Fruit fly (Drosophila melanogaster): ENCODE measurements around the gene CG17141.

DNA sequence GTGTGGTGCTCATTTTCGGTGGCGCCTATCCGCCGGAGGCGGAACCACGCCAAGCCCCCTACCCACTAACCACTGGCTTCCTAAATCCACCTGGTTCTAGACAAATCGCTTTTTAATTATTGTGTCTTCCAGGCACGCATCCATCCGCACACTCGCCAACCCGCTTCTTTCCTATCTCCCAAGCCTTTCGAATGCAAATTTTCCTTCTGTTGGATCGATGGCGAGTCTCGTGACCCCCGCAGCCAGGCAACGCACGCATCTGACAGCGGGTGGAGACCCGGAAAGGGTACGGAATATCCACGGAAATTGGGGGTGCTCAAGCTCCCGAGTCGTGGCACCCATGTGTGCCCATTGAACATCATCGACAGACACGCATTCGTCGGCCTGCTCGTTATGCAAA, 40.2 kb downstream of the CG17141 start, which contains the start of gene CG13842:
- no peak for TF ChIP-seq stc (GFP tag; IDR thresholded peaks at IDR 0.05)
- no peak for TF ChIP-seq Hmx (GFP tag; optimal IDR thresholded peaks at IDR 0.05)
- TF ChIP-seq Hsf (GFP tag; optimal IDR thresholded peaks at IDR 0.05) = no peak
- no peak for TF ChIP-seq CG10959 (GFP tag; IDR thresholded peaks at IDR 0.05)
- TF ChIP-seq zfh1 (GFP tag; IDR thresholded peaks at IDR 0.05) = no peak
- no peak for TF ChIP-seq psq (GFP tag; optimal IDR thresholded peaks at IDR 0.05)
- TF ChIP-seq jigr1 (GFP tag; IDR thresholded peaks at IDR 0.05) = no peak
- TF ChIP-seq NFAT (GFP tag; IDR thresholded peaks at IDR 0.05) = no peak
- TF ChIP-seq CG13287 (GFP tag; IDR thresholded peaks at IDR 0.05; ENCODE audit: partially characterized antibody) = no peak
- no peak for TF ChIP-seq Dek (tag; optimal IDR thresholded peaks at IDR 0.05)
- TF ChIP-seq CG17385 (GFP tag; optimal IDR thresholded peaks at IDR 0.05) = no peak
